Worm (Caenorhabditis elegans) whole organism, L2 larva: Measurements from ENCODE around the gene srh-75.

ENCODE experiments used
- Y55F3AM.14 ChIP-seq: fragments of 200-800 bp; sonication (Bioruptor generic); optimal IDR thresholded peaks from 2 replicates; lab custom pipeline; 2018; ENCODE audit warnings: mild to moderate bottlenecking, missing genetic modification characterization, missing compliant biosample characterization
- ama-1 ChIP-seq: fragments of 150-350 bp; optimal IDR thresholded peaks from 2 replicates; lab custom pipeline; 2018; ENCODE audit warnings: inconsistent platforms
- elt-3 ChIP-seq: sonication (generic microtip); optimal IDR thresholded peaks from 2 replicates; lab custom pipeline; 2017; ENCODE audit warnings: missing biosample characterization, missing genetic modification characterization
- fos-1 ChIP-seq: fragments of 150-350 bp; optimal IDR thresholded peaks from 2 replicates; lab custom pipeline; 2014; ENCODE audit warnings: missing biosample characterization, missing genetic modification characterization
- lin-11 ChIP-seq: fragments of 150-350 bp; sonication (generic microtip); optimal IDR thresholded peaks from 2 replicates; lab custom pipeline; 2014; ENCODE audit warnings: missing biosample characterization, missing genetic modification characterization, inconsistent platforms, mixed read lengths
- lin-13 ChIP-seq: fragments of 150-350 bp; optimal IDR thresholded peaks from 2 replicates; lab custom pipeline; 2014; ENCODE audit warnings: missing biosample characterization, missing genetic modification reagents, missing genetic modification characterization
- mdl-1 ChIP-seq, 2 experiments: fragments of 150-350 bp in 1 of 2; sonication (generic microtip) in 1 of 2; optimal IDR thresholded peaks; 2 replicates each; lab custom pipeline; 2017; ENCODE audit warnings: missing biosample characterization in 2 of 2, missing genetic modification characterization in 2 of 2
- nhr-25 ChIP-seq: fragments of 150-350 bp; sonication (generic microtip); optimal IDR thresholded peaks from 3 replicates; lab custom pipeline; 2014; ENCODE audit warnings: missing biosample characterization, missing genetic modification characterization
- unc-62 ChIP-seq: fragments of 150-350 bp; optimal IDR thresholded peaks from 2 replicates; lab custom pipeline; 2014; ENCODE audit warnings: missing biosample characterization, missing genetic modification reagents, missing genetic modification characterization
- zag-1 ChIP-seq: fragments of 150-350 bp; optimal IDR thresholded peaks from 2 replicates; lab custom pipeline; 2014; ENCODE audit warnings: missing biosample characterization, missing genetic modification characterization
- ztf-11 ChIP-seq: sonication (generic microtip); optimal IDR thresholded peaks from 2 replicates; lab custom pipeline; 2017; ENCODE audit warnings: missing biosample characterization, missing genetic modification characterization

DNA sequence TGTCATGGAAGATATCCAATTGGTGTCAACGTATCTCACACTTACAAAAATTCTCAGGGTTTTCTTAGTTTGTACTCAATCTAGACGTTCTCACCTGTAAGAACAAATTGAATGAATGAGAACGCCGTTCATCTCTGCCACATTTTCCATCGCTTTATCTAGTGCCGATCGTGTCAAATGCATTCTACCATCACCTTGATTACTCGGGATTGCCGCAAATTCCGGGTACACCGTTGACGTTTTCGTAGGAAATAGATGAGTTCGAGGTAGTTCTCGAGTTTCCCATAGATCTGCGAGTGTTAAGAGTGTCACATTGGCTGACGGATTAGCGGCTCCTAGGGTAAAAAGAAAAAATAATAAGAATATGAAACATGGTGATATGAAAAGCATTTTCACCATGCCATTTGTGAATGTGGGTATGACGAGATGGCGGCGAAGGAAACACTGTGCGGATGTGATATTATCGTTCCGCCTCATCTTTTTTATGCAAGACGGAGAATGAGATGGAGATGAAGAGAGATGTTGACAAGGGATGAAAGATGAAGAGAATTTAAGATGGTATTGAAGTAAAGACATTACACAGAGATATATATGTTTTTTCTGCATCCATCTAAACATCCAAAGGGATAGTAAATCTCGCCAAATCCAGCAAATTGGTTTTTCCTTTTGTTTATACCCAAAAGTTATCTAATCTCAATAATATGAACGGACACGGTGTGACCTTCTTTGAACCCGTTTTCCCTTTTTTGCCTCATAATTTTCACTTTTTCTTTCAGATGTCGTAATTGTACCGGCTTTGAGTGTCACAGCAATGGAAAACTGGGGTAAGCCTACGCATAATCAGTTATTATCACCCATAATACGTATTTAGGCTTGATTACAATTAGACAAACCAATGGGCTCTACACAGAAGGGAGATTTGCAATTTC lies 36.5 kb upstream of the srh-75 start, which contains the start of gene lact-8:
- TF ChIP-seq lin-11 (tag; lab: Kevin White, UChicago) (no peak), nhr-25 (tag; lab: Kevin White, UChicago) (no peak), elt-3 (tag; lab: Kevin White, UChicago) (no peak), fos-1 (tag; lab: Kevin White, UChicago) (no peak), ama-1 (lab: Kevin White, UChicago) (no peak), lin-13 (no peak), Y55F3AM.14 (GFP tag; lab: Kevin White, UChicago) (no peak), ztf-11 (tag; lab: Kevin White, UChicago) (no peak), unc-62 (GFP tag; lab: Kevin White, UChicago) (no peak), mdl-1 (tag; optimal IDR thresholded peaks at IDR 0.05; lab: Kevin White, UChicago) (no peak), zag-1 (tag; lab: Kevin White, UChicago) (no peak)
